Worm (Caenorhabditis elegans): Measurements from ENCODE around the gene set-23.

DNA sequence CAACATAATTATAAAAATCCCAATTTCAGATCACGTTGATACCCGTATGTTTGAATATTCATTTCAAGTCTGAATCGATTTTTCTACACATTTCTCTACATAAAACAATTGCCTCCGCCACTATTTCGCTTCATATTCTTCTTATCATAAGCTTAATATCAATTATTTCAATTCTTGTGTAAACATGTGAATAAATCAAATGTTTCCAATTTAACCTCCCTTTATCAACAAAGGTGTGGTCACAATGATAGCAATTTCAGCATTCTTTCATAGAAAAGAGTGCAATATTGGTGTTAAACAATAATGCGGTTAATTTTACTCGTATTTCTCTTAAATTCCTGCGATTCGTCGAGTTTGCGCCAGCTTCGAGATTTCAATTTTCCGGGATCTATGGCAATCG is 41.5 kb upstream of the set-23 start, which contains the start of gene Y41D4B.17:
- no peak for TF ChIP-seq pha-4 (tag; optimal IDR thresholded peaks at IDR 0.05)
- no peak for TF ChIP-seq sox-2 (GFP tag; IDR thresholded peaks at IDR 0.05)
- no peak for TF ChIP-seq unc-86 (tag; optimal IDR thresholded peaks at IDR 0.05)
- TF ChIP-seq nhr-11 (tag; optimal IDR thresholded peaks at IDR 0.05) = no peak
- no peak for TF ChIP-seq odd-2 (tag; optimal IDR thresholded peaks at IDR 0.05)
- TF ChIP-seq hlh-6 (tag; optimal IDR thresholded peaks at IDR 0.05) = no peak
- TF ChIP-seq ama-1 (optimal IDR thresholded peaks at IDR 0.05) = no peak
- no peak for TF ChIP-seq unc-42 (tag; optimal IDR thresholded peaks at IDR 0.05)

All from whole organism, late embryonic.